Fruit fly (Drosophila melanogaster) whole organism, embryonic: ENCODE data around the gene bor.

Experiments used
- CG11085 ChIP-seq: fragments of 200-800 bp; sonication (Bioruptor generic); IDR thresholded peaks from 2 replicates; pipeline ENCODE4 v1.3.6; 2022; ENCODE audit warnings: missing biosample characterization, missing genetic modification characterization
- CG11093 ChIP-seq: fragments of 200-800 bp; sonication (Bioruptor generic); IDR thresholded peaks from 3 replicates; pipeline ENCODE4 v1.3.6; 2022; ENCODE audit warnings: missing biosample characterization, missing genetic modification characterization
- CG11398 ChIP-seq: fragments of 200-800 bp; sonication (Bioruptor generic); optimal IDR thresholded peaks from 2 replicates; lab custom pipeline; 2016; ENCODE audit warnings: missing biosample characterization, missing genetic modification characterization
- CG11723 ChIP-seq: fragments of 200-800 bp; sonication (Bioruptor generic); optimal IDR thresholded peaks from 2 replicates; lab custom pipeline; 2017; ENCODE audit warnings: missing biosample characterization, mild to moderate bottlenecking, missing genetic modification characterization
- CG12071 ChIP-seq: fragments of 200-800 bp; sonication (Bioruptor generic); optimal IDR thresholded peaks from 3 replicates; lab custom pipeline; 2018; ENCODE audit warnings: missing biosample characterization, mild to moderate bottlenecking, missing genetic modification characterization
- CG12155 ChIP-seq: fragments of 200-800 bp; sonication (Bioruptor generic); optimal IDR thresholded peaks from 3 replicates; lab custom pipeline; 2016; ENCODE audit warnings: missing biosample characterization, missing genetic modification characterization
- CG15269 ChIP-seq: fragments of 200-800 bp; sonication (Bioruptor generic); optimal IDR thresholded peaks from 2 replicates; lab custom pipeline; 2018; ENCODE audit warnings: missing biosample characterization, mild to moderate bottlenecking, missing genetic modification characterization, moderate library complexity
- CG2202 ChIP-seq: fragments of 200-800 bp; sonication (Bioruptor generic); optimal IDR thresholded peaks from 2 replicates; lab custom pipeline; 2018; ENCODE audit warnings: missing biosample characterization, mild to moderate bottlenecking, missing genetic modification characterization
- CG34224 ChIP-seq: fragments of 200-800 bp; sonication (Bioruptor generic); IDR thresholded peaks from 3 replicates; pipeline ENCODE4 v1.3.6; 2022; ENCODE audit warnings: missing biosample characterization, missing genetic modification characterization; ENCODE audit not compliant: partially characterized antibody
- CG3726 ChIP-seq: fragments of 200-800 bp; sonication (Bioruptor generic); IDR thresholded peaks from 3 replicates; pipeline ENCODE4, ENCODE4 v1.3.6; 2022; ENCODE audit warnings: missing biosample characterization, missing genetic modification characterization
- CG4328 ChIP-seq: fragments of 200-800 bp; sonication (Bioruptor generic); optimal IDR thresholded peaks from 3 replicates; lab custom pipeline; 2017; ENCODE audit warnings: missing biosample characterization, missing genetic modification reagents, missing genetic modification characterization
- CG4360 ChIP-seq: fragments of 200-800 bp; sonication (Bioruptor generic); IDR thresholded peaks from 2 replicates; pipeline ENCODE4 v1.3.6; 2022; ENCODE audit warnings: missing biosample characterization, missing genetic modification characterization
- CG6689 ChIP-seq: fragments of 200-800 bp; sonication (Bioruptor generic); IDR thresholded peaks from 2 replicates; pipeline ENCODE4 v1.3.6; 2022; ENCODE audit warnings: missing biosample characterization, missing genetic modification characterization
- CG7271 ChIP-seq: fragments of 200-800 bp; sonication (Bioruptor generic); optimal IDR thresholded peaks from 2 replicates; lab custom pipeline; 2018; ENCODE audit warnings: missing biosample characterization, mild to moderate bottlenecking, missing genetic modification characterization, moderate library complexity
- CG8924 ChIP-seq: fragments of 200-800 bp; optimal IDR thresholded peaks from 3 replicates; lab custom pipeline; 2019; ENCODE audit warnings: missing biosample characterization, mild to moderate bottlenecking, missing genetic modification characterization, moderate library complexity
- CG8944 ChIP-seq: fragments of 200-800 bp; sonication (Bioruptor generic); optimal IDR thresholded peaks from 3 replicates; lab custom pipeline; 2016; ENCODE audit warnings: missing biosample characterization, missing genetic modification characterization
- CG9609 ChIP-seq: fragments of 200-800 bp; sonication (Bioruptor generic); optimal IDR thresholded peaks from 3 replicates; lab custom pipeline; 2016; ENCODE audit warnings: missing biosample characterization, missing genetic modification characterization
- CG9817 ChIP-seq: fragments of 200-800 bp; sonication (Bioruptor generic); optimal IDR thresholded peaks from 2 replicates; lab custom pipeline; 2018; ENCODE audit warnings: missing biosample characterization, mild to moderate bottlenecking, missing genetic modification characterization, moderate library complexity
- CG9876 ChIP-seq: fragments of 200-800 bp; sonication (Bioruptor generic); optimal IDR thresholded peaks from 2 replicates; lab custom pipeline; 2016; ENCODE audit warnings: missing biosample characterization, missing genetic modification characterization
- CG9932 ChIP-seq: fragments of 200-800 bp; sonication (Bioruptor generic); IDR thresholded peaks from 2 replicates; pipeline ENCODE4 v1.3.6; 2022; ENCODE audit warnings: missing biosample characterization, missing genetic modification characterization
- Deaf1 ChIP-seq: fragments of 200-800 bp; optimal IDR thresholded peaks from 3 replicates; lab custom pipeline; 2019; ENCODE audit warnings: missing biosample characterization, mild to moderate bottlenecking, missing genetic modification characterization, moderate library complexity
- Dip3 ChIP-seq: fragments of 200-800 bp; sonication (Bioruptor generic); optimal IDR thresholded peaks from 3 replicates; lab custom pipeline; 2016; ENCODE audit warnings: missing biosample characterization, missing genetic modification characterization
- HLH3B ChIP-seq: fragments of 200-800 bp; sonication (Bioruptor generic); IDR thresholded peaks from 2 replicates; pipeline ENCODE4 v1.3.6; 2022; ENCODE audit warnings: missing biosample characterization, missing genetic modification characterization
- Hey ChIP-seq: fragments of 200-800 bp; sonication (Bioruptor generic); optimal IDR thresholded peaks from 3 replicates; lab custom pipeline; 2018; ENCODE audit warnings: missing biosample characterization, mild to moderate bottlenecking, missing genetic modification characterization
- Lpt ChIP-seq: fragments of >200 bp; optimal IDR thresholded peaks from 2 replicates; lab custom pipeline; 2018; ENCODE audit warnings: missing biosample characterization, missing genetic modification characterization
- Med ChIP-seq: fragments of 200-800 bp; sonication (Bioruptor generic); peaks from one replicate; lab custom pipeline; 2016; ENCODE audit warnings: missing biosample characterization, missing genetic modification characterization, mild to moderate bottlenecking, inconsistent platforms, moderate library complexity
- Nf-YA ChIP-seq: fragments of 200-800 bp; sonication (Bioruptor generic); IDR thresholded peaks from 2 replicates; pipeline ENCODE4 v1.3.6; 2022; ENCODE audit warnings: missing biosample characterization, missing genetic modification characterization
- Nf-YB ChIP-seq: fragments of 200-800 bp; sonication (Bioruptor generic); optimal IDR thresholded peaks from 3 replicates; lab custom pipeline; 2019; ENCODE audit warnings: missing biosample characterization, mild to moderate bottlenecking, missing genetic modification characterization, moderate library complexity
- Ravus ChIP-seq: fragments of 200-800 bp; sonication (Bioruptor generic); IDR thresholded peaks from 2 replicates; pipeline ENCODE4 v1.3.6; 2022; ENCODE audit warnings: missing biosample characterization, missing genetic modification characterization
- ab ChIP-seq: fragments of 200-800 bp; sonication (Bioruptor generic); optimal IDR thresholded peaks from 2 replicates; lab custom pipeline; 2016; ENCODE audit warnings: missing biosample characterization, missing genetic modification characterization
- ac ChIP-seq: fragments of 200-800 bp; sonication (Bioruptor generic); optimal IDR thresholded peaks from 3 replicates; lab custom pipeline; 2017; ENCODE audit warnings: missing biosample characterization, mild to moderate bottlenecking, missing genetic modification characterization
- al ChIP-seq: fragments of 200-800 bp; sonication (Bioruptor generic); IDR thresholded peaks from 2 replicates; pipeline ENCODE4 v1.3.6; 2022; ENCODE audit warnings: missing biosample characterization, missing genetic modification characterization
- az2 ChIP-seq: fragments of 200-800 bp; sonication (Bioruptor generic); optimal IDR thresholded peaks from 3 replicates; lab custom pipeline; 2016; ENCODE audit warnings: missing biosample characterization, missing genetic modification characterization
- bbx ChIP-seq: fragments of 200-800 bp; sonication (Bioruptor generic); IDR thresholded peaks from 2 replicates; pipeline ENCODE4 v1.3.6; 2022; ENCODE audit warnings: missing biosample characterization, missing genetic modification characterization; ENCODE audit not compliant: partially characterized antibody
- bcd ChIP-seq: fragments of 200-800 bp; sonication (Bioruptor generic); optimal IDR thresholded peaks from 2 replicates; lab custom pipeline; 2017; ENCODE audit warnings: missing biosample characterization, mild to moderate bottlenecking, missing genetic modification characterization
- chinmo ChIP-seq: fragments of 200-800 bp; sonication (Bioruptor generic); IDR thresholded peaks from 4 replicates; pipeline ENCODE4 v1.3.6; 2022; ENCODE audit warnings: missing biosample characterization, missing genetic modification characterization; ENCODE audit not compliant: partially characterized antibody
- corto ChIP-seq: fragments of 200-800 bp; sonication (Bioruptor generic); optimal IDR thresholded peaks from 2 replicates; lab custom pipeline; 2016; ENCODE audit warnings: missing biosample characterization, mild to moderate bottlenecking, missing genetic modification characterization, moderate library complexity
- croc ChIP-seq: fragments of 200-800 bp; sonication (Bioruptor generic); conservative IDR thresholded peaks from 3 replicates; pipeline ENCODE4 v1.3.6; 2022; ENCODE audit warnings: missing biosample characterization, missing genetic modification characterization
- emc ChIP-seq: fragments of 200-800 bp; sonication (Bioruptor generic); optimal IDR thresholded peaks from 2 replicates; lab custom pipeline; 2016; ENCODE audit warnings: missing biosample characterization, missing genetic modification characterization
- eyg ChIP-seq: fragments of 200-800 bp; sonication (Bioruptor generic); optimal IDR thresholded peaks from 3 replicates; lab custom pipeline; 2016; ENCODE audit warnings: missing biosample characterization, missing genetic modification characterization
- fd96Cb ChIP-seq: fragments of 200-800 bp; sonication (Bioruptor generic); optimal IDR thresholded peaks from 2 replicates; lab custom pipeline; 2018; ENCODE audit warnings: missing biosample characterization, mild to moderate bottlenecking, missing genetic modification characterization, moderate library complexity
- her ChIP-seq: fragments of 200-800 bp; sonication (Bioruptor generic); optimal IDR thresholded peaks from 2 replicates; lab custom pipeline; 2016; ENCODE audit warnings: missing biosample characterization, missing genetic modification characterization
- lilli ChIP-seq: fragments of 200-800 bp; sonication (Bioruptor generic); optimal IDR thresholded peaks from 3 replicates; lab custom pipeline; 2016; ENCODE audit warnings: missing biosample characterization, missing genetic modification characterization
- nom ChIP-seq: fragments of 200-800 bp; sonication (Bioruptor generic); optimal IDR thresholded peaks from 2 replicates; lab custom pipeline; 2017; ENCODE audit warnings: missing biosample characterization, missing genetic modification characterization, mild to moderate bottlenecking, moderate library complexity, missing genetic modification reagents
- pros ChIP-seq: fragments of 200-800 bp; sonication (Bioruptor generic); optimal IDR thresholded peaks from 3 replicates; lab custom pipeline; 2019; ENCODE audit warnings: missing biosample characterization, mild to moderate bottlenecking, missing genetic modification characterization, moderate library complexity
- salm ChIP-seq: fragments of 200-800 bp; sonication (Bioruptor generic); optimal IDR thresholded peaks from 2 replicates; lab custom pipeline; 2018; ENCODE audit warnings: missing biosample characterization, mild to moderate bottlenecking, missing genetic modification characterization
- slbo ChIP-seq: fragments of 200-800 bp; sonication (Bioruptor generic); IDR thresholded peaks from 2 replicates; pipeline ENCODE4 v1.3.6; 2022; ENCODE audit warnings: missing biosample characterization, missing genetic modification characterization
- slp2 ChIP-seq: fragments of 200-800 bp; sonication (Bioruptor generic); optimal IDR thresholded peaks from 2 replicates; lab custom pipeline; 2016; ENCODE audit warnings: missing biosample characterization, missing genetic modification characterization
- tap ChIP-seq: fragments of 200-800 bp; optimal IDR thresholded peaks from 3 replicates; lab custom pipeline; 2019; ENCODE audit warnings: missing biosample characterization, mild to moderate bottlenecking, missing genetic modification characterization, moderate library complexity
- trem ChIP-seq: fragments of 200-800 bp; optimal IDR thresholded peaks from 3 replicates; lab custom pipeline; 2019; ENCODE audit warnings: missing biosample characterization, mild to moderate bottlenecking, missing genetic modification characterization, moderate library complexity
- yki ChIP-seq: fragments of >200 bp; optimal IDR thresholded peaks from 3 replicates; lab custom pipeline; 2018

bor gene

DNA sequence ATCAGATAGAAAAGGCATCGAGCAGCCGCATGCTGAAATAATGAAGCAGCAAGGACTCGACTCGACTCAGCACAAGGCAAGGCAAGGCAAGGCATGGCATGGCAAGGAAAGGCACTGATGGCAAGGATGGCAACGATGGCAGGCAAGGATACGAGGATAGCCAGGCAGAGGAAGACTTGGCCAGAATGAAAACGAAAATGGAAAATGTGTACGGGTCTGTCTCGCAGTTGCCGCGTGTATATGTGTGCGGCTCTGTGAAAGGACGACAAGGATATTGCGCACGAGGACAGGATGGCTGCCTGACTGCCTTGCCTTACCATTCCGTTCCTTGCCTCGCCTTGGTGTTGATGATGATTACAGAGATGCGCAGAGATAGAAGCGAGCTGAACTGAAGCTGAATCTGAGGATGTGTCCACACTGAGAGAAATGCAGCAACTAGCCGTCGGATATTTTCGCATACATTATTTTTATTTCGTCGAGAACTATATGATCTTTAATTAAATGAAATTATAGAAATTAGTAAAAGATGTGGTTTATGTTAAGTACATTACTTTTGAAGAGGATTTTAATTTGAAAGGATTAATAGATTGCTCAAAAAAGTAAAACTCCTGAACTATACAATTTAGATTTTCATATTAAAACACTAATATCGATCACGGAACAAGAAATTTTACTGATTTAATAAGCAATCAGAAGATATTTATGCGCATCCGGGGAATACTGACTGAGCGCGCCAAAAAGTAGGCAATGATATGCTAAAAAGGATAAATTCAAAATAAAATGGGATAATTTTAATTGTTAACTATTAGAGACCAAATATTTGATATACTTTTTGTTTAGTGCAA is 49.2 kb downstream of the bor start (continued):
- TF ChIP-seq CG8924 (tag; lab: Kevin White, UChicago): peak; percentile 34
- no peak for TF ChIP-seq HLH3B (GFP tag; lab: Robert Waterston, UW)
- TF ChIP-seq chinmo (GFP tag; lab: Robert Waterston, UW): 0 out of 4 replicates have a peak, but pooled peaks have one; percentile 50
- peak; percentile 46 for TF ChIP-seq lilli (GFP tag; lab: Kevin White, UChicago)
- no peak for TF ChIP-seq CG8944
- TF ChIP-seq fd96Cb (tag; lab: Kevin White, UChicago): peak; percentile 23
- no peak for TF ChIP-seq ac
- no peak for TF ChIP-seq ab
- TF ChIP-seq eyg (GFP tag; lab: Kevin White, UChicago): no peak
- TF ChIP-seq CG9932 (GFP tag; lab: Robert Waterston, UW): no peak
- no peak for TF ChIP-seq CG3726 (GFP tag; lab: Robert Waterston, UW)
- TF ChIP-seq Lpt (GFP tag; lab: Kevin White, UChicago): no peak
- TF ChIP-seq CG9876 (GFP tag; lab: Kevin White, UChicago): no peak
- TF ChIP-seq CG34224: no peak
- peak; percentile 16; the same call in 1 of the 2 replicates for TF ChIP-seq Nf-YA (GFP tag; lab: Robert Waterston, UW)
- TF ChIP-seq CG11093 (GFP tag; lab: Robert Waterston, UW): no peak
- TF ChIP-seq emc: no peak
- TF ChIP-seq CG12155: no peak
- TF ChIP-seq CG9817 (tag; lab: Kevin White, UChicago): no peak
- no peak for TF ChIP-seq Ravus (GFP tag; lab: Robert Waterston, UW)
- no peak for TF ChIP-seq pros (GFP tag; lab: Kevin White, UChicago)
- TF ChIP-seq salm: no peak
- no peak for TF ChIP-seq Deaf1 (tag; lab: Kevin White, UChicago)
- TF ChIP-seq slp2 (GFP tag; lab: Kevin White, UChicago): no peak
- peak; percentile 42 for TF ChIP-seq bcd (GFP tag; lab: Kevin White, UChicago)
- TF ChIP-seq Hey: no peak
- no peak for TF ChIP-seq CG4328 (GFP tag; lab: Kevin White, UChicago)
- TF ChIP-seq tap: no peak
- peak; percentile 29 for TF ChIP-seq az2 (GFP tag; lab: Kevin White, UChicago)
- no peak for TF ChIP-seq nom
- no peak for TF ChIP-seq yki (lab: Kevin White, UChicago)
- no peak for TF ChIP-seq CG11085
- TF ChIP-seq CG4360 (GFP tag; lab: Robert Waterston, UW): no peak
- peak; percentile 57 for TF ChIP-seq Med (GFP tag; lab: Kevin White, UChicago)
- no peak for TF ChIP-seq CG2202 (tag; lab: Kevin White, UChicago)
- no peak for TF ChIP-seq croc (GFP tag; lab: Robert Waterston, UW)
- TF ChIP-seq Dip3: no peak
- no peak for TF ChIP-seq CG12071
- TF ChIP-seq her (GFP tag; lab: Kevin White, UChicago): no peak
- TF ChIP-seq Nf-YB: no peak
- TF ChIP-seq CG9609 (GFP tag; lab: Kevin White, UChicago): no peak
- no peak for TF ChIP-seq CG11398
- TF ChIP-seq corto: no peak
- TF ChIP-seq CG6689 (GFP tag; lab: Robert Waterston, UW): no peak
- no peak for TF ChIP-seq trem (tag; lab: Kevin White, UChicago)
- TF ChIP-seq CG11723 (GFP tag; lab: Kevin White, UChicago): no peak
- no peak for TF ChIP-seq al (GFP tag; lab: Robert Waterston, UW)
- peak; percentile 46 for TF ChIP-seq CG15269
- no peak for TF ChIP-seq bbx
- peak; percentile 31 for TF ChIP-seq slbo (GFP tag; lab: Robert Waterston, UW)
- TF ChIP-seq CG7271 (tag; lab: Kevin White, UChicago): no peak
